Fruit fly (Drosophila melanogaster) whole organism, embryonic: ENCODE results near the gene Nepl20.

Source experiments
- ATbp ChIP-seq: fragments of 200-800 bp; sonication (Bioruptor generic); optimal IDR thresholded peaks from 2 replicates; lab custom pipeline; 2017; ENCODE audit warnings: missing biosample characterization, mild to moderate bottlenecking, missing genetic modification characterization, missing genetic modification reagents
- Ada2b ChIP-seq: fragments of 200-800 bp; sonication (Bioruptor generic); IDR thresholded peaks from 2 replicates; pipeline ENCODE4 v1.3.6; 2022; ENCODE audit warnings: missing biosample characterization, missing genetic modification characterization
- Aef1 ChIP-seq: fragments of 200-800 bp; sonication (Bioruptor generic); IDR thresholded peaks from 3 replicates; pipeline ENCODE4 v1.3.6; 2022; ENCODE audit warnings: missing biosample characterization, missing genetic modification characterization
- BtbVII ChIP-seq: fragments of 200-800 bp; sonication (Bioruptor generic); optimal IDR thresholded peaks from 3 replicates; lab custom pipeline; 2017; ENCODE audit warnings: missing biosample characterization, mild to moderate bottlenecking, missing genetic modification characterization
- CG10147 ChIP-seq: fragments of 200-800 bp; sonication (Bioruptor generic); optimal IDR thresholded peaks from 2 replicates; lab custom pipeline; 2019; ENCODE audit warnings: missing biosample characterization, mild to moderate bottlenecking, missing genetic modification characterization, moderate library complexity
- CG1024 ChIP-seq: fragments of 200-800 bp; sonication (Bioruptor generic); IDR thresholded peaks from 2 replicates; pipeline ENCODE4 v1.3.6; 2022; ENCODE audit warnings: missing biosample characterization, missing genetic modification characterization
- CG10462 ChIP-seq: fragments of 200-800 bp; sonication (Bioruptor generic); optimal IDR thresholded peaks from 2 replicates; lab custom pipeline; 2016; ENCODE audit warnings: missing biosample characterization, missing genetic modification characterization
- CG11695 ChIP-seq: fragments of 200-800 bp; sonication (Bioruptor generic); IDR thresholded peaks from 3 replicates; pipeline ENCODE4 v1.3.6; 2022; ENCODE audit warnings: missing biosample characterization, missing genetic modification characterization
- CG14667 ChIP-seq: fragments of 200-800 bp; sonication (Bioruptor generic); IDR thresholded peaks from 2 replicates; pipeline ENCODE4 v1.3.6; 2022; ENCODE audit warnings: missing biosample characterization, missing genetic modification characterization
- CG14860 ChIP-seq: fragments of 200-800 bp; sonication (Bioruptor generic); IDR thresholded peaks from 3 replicates; pipeline ENCODE4 v1.3.6; 2022; ENCODE audit warnings: missing biosample characterization, missing genetic modification characterization; ENCODE audit not compliant: partially characterized antibody
- CG1529 ChIP-seq: fragments of 200-800 bp; sonication (Bioruptor generic); optimal IDR thresholded peaks from 3 replicates; lab custom pipeline; 2018; ENCODE audit warnings: missing biosample characterization, missing genetic modification characterization
- CG16863 ChIP-seq: fragments of 200-800 bp; sonication (Bioruptor generic); optimal IDR thresholded peaks from 3 replicates; lab custom pipeline; 2016; ENCODE audit warnings: missing biosample characterization, missing genetic modification characterization
- CG17802 ChIP-seq: fragments of 200-800 bp; sonication (Bioruptor generic); optimal IDR thresholded peaks from 2 replicates; lab custom pipeline; 2018; ENCODE audit warnings: missing biosample characterization, mild to moderate bottlenecking, missing genetic modification characterization, moderate library complexity
- CG2889 ChIP-seq: fragments of 200-800 bp; sonication (Bioruptor generic); IDR thresholded peaks from 3 replicates; pipeline ENCODE4 v1.3.6; 2022; ENCODE audit warnings: missing biosample characterization, missing genetic modification characterization
- CG33213 ChIP-seq: fragments of 200-800 bp; sonication (Bioruptor generic); optimal IDR thresholded peaks from 3 replicates; lab custom pipeline; 2016; ENCODE audit warnings: missing biosample characterization, missing genetic modification characterization
- CG3995 ChIP-seq: fragments of 200-800 bp; sonication (Bioruptor generic); optimal IDR thresholded peaks from 3 replicates; lab custom pipeline; 2016; ENCODE audit warnings: missing biosample characterization, missing genetic modification characterization
- CG4424 ChIP-seq: fragments of 200-800 bp; sonication (Bioruptor generic); optimal IDR thresholded peaks from 3 replicates; lab custom pipeline; 2016; ENCODE audit warnings: missing biosample characterization, missing genetic modification characterization
- CG5180 ChIP-seq: fragments of 200-800 bp; sonication (Bioruptor generic); optimal IDR thresholded peaks from 3 replicates; lab custom pipeline; 2017; ENCODE audit warnings: missing biosample characterization, missing genetic modification characterization, mild to moderate bottlenecking, moderate library complexity, missing genetic modification reagents
- CG6654 ChIP-seq: fragments of 200-800 bp; sonication (Bioruptor generic); optimal IDR thresholded peaks from 2 replicates; lab custom pipeline; 2017; ENCODE audit warnings: missing biosample characterization, mild to moderate bottlenecking, missing genetic modification characterization
- CG6683 ChIP-seq: fragments of 200-800 bp; sonication (Bioruptor generic); optimal IDR thresholded peaks from 2 replicates; lab custom pipeline; 2017; ENCODE audit warnings: missing biosample characterization, mild to moderate bottlenecking, missing genetic modification characterization, missing genetic modification reagents
- CG6689 ChIP-seq: fragments of 200-800 bp; sonication (Bioruptor generic); IDR thresholded peaks from 2 replicates; pipeline ENCODE4 v1.3.6; 2022; ENCODE audit warnings: missing biosample characterization, missing genetic modification characterization
- CG8478 ChIP-seq: fragments of >200 bp; optimal IDR thresholded peaks from 2 replicates; lab custom pipeline; 2018
- CG8944 ChIP-seq: fragments of 200-800 bp; sonication (Bioruptor generic); optimal IDR thresholded peaks from 3 replicates; lab custom pipeline; 2016; ENCODE audit warnings: missing biosample characterization, missing genetic modification characterization
- CG9215 ChIP-seq: fragments of 200-800 bp; sonication (Bioruptor generic); IDR thresholded peaks from 2 replicates; pipeline ENCODE4 v1.3.6; 2022; ENCODE audit warnings: missing biosample characterization, missing genetic modification characterization
- CG9932 ChIP-seq: fragments of 200-800 bp; sonication (Bioruptor generic); IDR thresholded peaks from 2 replicates; pipeline ENCODE4 v1.3.6; 2022; ENCODE audit warnings: missing biosample characterization, missing genetic modification characterization
- Dip2 ChIP-seq: fragments of 200-800 bp; sonication (Bioruptor generic); IDR thresholded peaks from 2 replicates; pipeline ENCODE4 v1.3.6; 2022; ENCODE audit warnings: missing biosample characterization, missing genetic modification characterization
- Dip3 ChIP-seq: fragments of 200-800 bp; sonication (Bioruptor generic); optimal IDR thresholded peaks from 3 replicates; lab custom pipeline; 2016; ENCODE audit warnings: missing biosample characterization, missing genetic modification characterization
- Ets97D ChIP-seq: fragments of 200-800 bp; sonication (Bioruptor generic); optimal IDR thresholded peaks from 3 replicates; lab custom pipeline; 2016; ENCODE audit warnings: missing biosample characterization, missing genetic modification characterization
- H2.0 ChIP-seq: fragments of 200-800 bp; sonication (Bioruptor generic); IDR thresholded peaks from 2 replicates; pipeline ENCODE4 v1.3.6; 2022; ENCODE audit warnings: missing biosample characterization, missing genetic modification characterization
- Hand ChIP-seq: fragments of 200-800 bp; sonication (Bioruptor generic); optimal IDR thresholded peaks from 2 replicates; lab custom pipeline; 2017; ENCODE audit warnings: mild to moderate bottlenecking, missing biosample characterization, missing genetic modification reagents, missing genetic modification characterization
- Hmx ChIP-seq: fragments of 200-800 bp; sonication (Bioruptor generic); optimal IDR thresholded peaks from 2 replicates; lab custom pipeline; 2016; ENCODE audit warnings: missing biosample characterization, missing genetic modification characterization
- MTF-1 ChIP-seq: fragments of 200-800 bp; sonication (Bioruptor generic); optimal IDR thresholded peaks from 2 replicates; lab custom pipeline; 2018; ENCODE audit warnings: missing biosample characterization, mild to moderate bottlenecking, missing genetic modification characterization, borderline replicate concordance
- Med ChIP-seq: fragments of 200-800 bp; sonication (Bioruptor generic); peaks from one replicate; lab custom pipeline; 2016; ENCODE audit warnings: missing biosample characterization, missing genetic modification characterization, mild to moderate bottlenecking, inconsistent platforms, moderate library complexity
- Meics ChIP-seq: fragments of 200-800 bp; sonication (Bioruptor generic); optimal IDR thresholded peaks from 2 replicates; lab custom pipeline; 2017; ENCODE audit warnings: missing biosample characterization, mild to moderate bottlenecking, missing genetic modification characterization
- Mrtf ChIP-seq: fragments of 200-800 bp; sonication (Bioruptor generic); IDR thresholded peaks from 3 replicates; pipeline ENCODE4 v1.3.6; 2022; ENCODE audit warnings: missing biosample characterization, missing genetic modification characterization
- Poxn ChIP-seq: fragments of 200-800 bp; sonication (Bioruptor generic); IDR thresholded peaks from 2 replicates; pipeline ENCODE4 v1.3.6; 2022; ENCODE audit warnings: missing biosample characterization, missing genetic modification characterization
- Spps ChIP-seq: fragments of 200-800 bp; sonication (Bioruptor generic); optimal IDR thresholded peaks from 2 replicates; lab custom pipeline; 2018; ENCODE audit warnings: missing biosample characterization, mild to moderate bottlenecking, missing genetic modification characterization
- bbx ChIP-seq: fragments of 200-800 bp; sonication (Bioruptor generic); IDR thresholded peaks from 2 replicates; pipeline ENCODE4 v1.3.6; 2022; ENCODE audit warnings: missing biosample characterization, missing genetic modification characterization; ENCODE audit not compliant: partially characterized antibody
- danr ChIP-seq: fragments of 200-800 bp; sonication (Bioruptor generic); IDR thresholded peaks from 2 replicates; pipeline ENCODE4 v1.3.6; 2022; ENCODE audit warnings: missing biosample characterization, missing genetic modification characterization
- emc ChIP-seq: fragments of 200-800 bp; sonication (Bioruptor generic); optimal IDR thresholded peaks from 2 replicates; lab custom pipeline; 2016; ENCODE audit warnings: missing biosample characterization, missing genetic modification characterization
- ftz-f1 ChIP-seq: fragments of 200-800 bp; sonication (Bioruptor generic); optimal IDR thresholded peaks from 2 replicates; lab custom pipeline; 2016; ENCODE audit warnings: missing biosample characterization, missing genetic modification characterization
- gce ChIP-seq: fragments of 200-800 bp; sonication (Bioruptor generic); IDR thresholded peaks from 3 replicates; pipeline ENCODE4 v1.3.6; 2022; ENCODE audit warnings: missing biosample characterization, missing genetic modification characterization
- gem ChIP-seq: fragments of 200-800 bp; sonication (Bioruptor generic); optimal IDR thresholded peaks from 2 replicates; lab custom pipeline; 2019; ENCODE audit warnings: missing biosample characterization, mild to moderate bottlenecking, missing genetic modification characterization, moderate library complexity
- gfzf ChIP-seq: fragments of 200-800 bp; sonication (Bioruptor generic); optimal IDR thresholded peaks from 2 replicates; lab custom pipeline; 2016; ENCODE audit warnings: missing biosample characterization, mild to moderate bottlenecking, missing genetic modification characterization, moderate library complexity
- gt ChIP-seq: fragments of 200-800 bp; sonication (Bioruptor generic); IDR thresholded peaks from 2 replicates; pipeline ENCODE4 v1.3.6; 2022; ENCODE audit warnings: missing biosample characterization, missing genetic modification characterization
- pb ChIP-seq: fragments of 200-800 bp; sonication (Bioruptor generic); optimal IDR thresholded peaks from 3 replicates; lab custom pipeline; 2016; ENCODE audit warnings: missing biosample characterization, missing genetic modification characterization
- pros ChIP-seq: fragments of 200-800 bp; sonication (Bioruptor generic); optimal IDR thresholded peaks from 3 replicates; lab custom pipeline; 2019; ENCODE audit warnings: missing biosample characterization, mild to moderate bottlenecking, missing genetic modification characterization, moderate library complexity
- pum ChIP-seq: fragments of 200-800 bp; sonication (Bioruptor generic); optimal IDR thresholded peaks from 2 replicates; lab custom pipeline; 2016; ENCODE audit warnings: missing biosample characterization, missing genetic modification characterization
- repo ChIP-seq: fragments of 200-800 bp; sonication (Bioruptor generic); optimal IDR thresholded peaks from 2 replicates; lab custom pipeline; 2016; ENCODE audit warnings: missing biosample characterization, missing genetic modification characterization
- sens-2 ChIP-seq: fragments of 200-800 bp; sonication (Bioruptor generic); IDR thresholded peaks from 2 replicates; pipeline ENCODE4 v1.3.6; 2022; ENCODE audit warnings: missing biosample characterization, missing genetic modification characterization
- sr ChIP-seq: fragments of 200-800 bp; sonication (Bioruptor generic); IDR thresholded peaks from 3 replicates; pipeline ENCODE4 v1.3.6; 2022; ENCODE audit warnings: missing biosample characterization, missing genetic modification characterization
- tgo ChIP-seq: fragments of 200-800 bp; sonication (Bioruptor generic); IDR thresholded peaks from 3 replicates; pipeline ENCODE4 v1.3.6; 2022; ENCODE audit warnings: missing biosample characterization, missing genetic modification characterization

Nepl20 gene

dm6 chr3R:28911758-28912157 lies 31.2 kb downstream of the Nepl20 start (continued):
- TF ChIP-seq CG11695 (GFP tag; lab: Robert Waterston, UW) (peak; percentile 55; the same call in 1 of the 3 replicates), Poxn (GFP tag; lab: Robert Waterston, UW) (no peak), CG4424 (GFP tag; lab: Kevin White, UChicago) (no peak), CG2889 (GFP tag; lab: Robert Waterston, UW) (0 out of 3 replicates have a peak, but pooled peaks have one; percentile 57), CG1024 (peak; percentile 76), CG14667 (GFP tag; lab: Robert Waterston, UW) (peak; percentile 71), CG8478 (lab: Kevin White, UChicago) (no peak), CG5180 (no peak), ATbp (GFP tag; lab: Kevin White, UChicago) (peak; percentile 68), CG10147 (peak; percentile 25), Dip2 (GFP tag; lab: Robert Waterston, UW) (no peak), gfzf (no peak), Spps (tag; lab: Kevin White, UChicago) (no peak), sr (GFP tag; lab: Robert Waterston, UW) (peak; percentile 69; the same call in 2 of the 3 replicates), Meics (peak; percentile 64), MTF-1 (peak; percentile 12), Aef1 (GFP tag; lab: Robert Waterston, UW) (peak; percentile 83), gce (no peak), Hand (GFP tag; lab: Kevin White, UChicago) (no peak), CG9932 (peak; percentile 78), ftz-f1 (GFP tag; lab: Kevin White, UChicago) (peak; percentile 21), CG3995 (GFP tag; lab: Kevin White, UChicago) (no peak), CG10462 (peak; percentile 49), Mrtf (GFP tag; lab: Robert Waterston, UW) (peak; percentile 68), Dip3 (GFP tag; lab: Kevin White, UChicago) (peak; percentile 63), CG6683 (GFP tag; lab: Kevin White, UChicago) (no peak), CG6654 (GFP tag; lab: Kevin White, UChicago) (peak; percentile 36), sens-2 (GFP tag; lab: Robert Waterston, UW) (peak; percentile 46; the same call in 1 of the 2 replicates), pb (GFP tag; lab: Kevin White, UChicago) (peak; percentile 81), CG33213 (no peak), Hmx (GFP tag; lab: Kevin White, UChicago) (no peak), CG17802 (peak; percentile 22), CG16863 (GFP tag; lab: Kevin White, UChicago) (peak; percentile 80), gt (GFP tag; lab: Robert Waterston, UW) (no peak), CG6689 (GFP tag; lab: Robert Waterston, UW) (peak; percentile 77), CG8944 (GFP tag; lab: Kevin White, UChicago) (peak; percentile 74), tgo (GFP tag; lab: Robert Waterston, UW) (peak; percentile 84), danr (peak; percentile 72), CG1529 (GFP tag; lab: Kevin White, UChicago) (peak; percentile 45), Med (GFP tag; lab: Kevin White, UChicago) (peak; percentile 96), emc (GFP tag; lab: Kevin White, UChicago) (peak; percentile 45), pum (GFP tag; lab: Kevin White, UChicago) (peak; percentile 72), gem (tag; lab: Kevin White, UChicago) (peak; percentile 84), Ada2b (GFP tag; lab: Robert Waterston, UW) (peak; percentile 75; the same call in 1 of the 2 replicates), CG9215 (peak; percentile 67), bbx (GFP tag; lab: Robert Waterston, UW) (no peak), repo (peak; percentile 63), CG14860 (GFP tag; lab: Robert Waterston, UW) (peak; percentile 58; the same call in 1 of the 3 replicates), H2.0 (peak; percentile 87), pros (GFP tag; lab: Kevin White, UChicago) (no peak), BtbVII (no peak), Ets97D (GFP tag; lab: Kevin White, UChicago) (peak; percentile 33)
